Worm (Caenorhabditis elegans): ENCODE data around the gene mrg-1.

DNA sequence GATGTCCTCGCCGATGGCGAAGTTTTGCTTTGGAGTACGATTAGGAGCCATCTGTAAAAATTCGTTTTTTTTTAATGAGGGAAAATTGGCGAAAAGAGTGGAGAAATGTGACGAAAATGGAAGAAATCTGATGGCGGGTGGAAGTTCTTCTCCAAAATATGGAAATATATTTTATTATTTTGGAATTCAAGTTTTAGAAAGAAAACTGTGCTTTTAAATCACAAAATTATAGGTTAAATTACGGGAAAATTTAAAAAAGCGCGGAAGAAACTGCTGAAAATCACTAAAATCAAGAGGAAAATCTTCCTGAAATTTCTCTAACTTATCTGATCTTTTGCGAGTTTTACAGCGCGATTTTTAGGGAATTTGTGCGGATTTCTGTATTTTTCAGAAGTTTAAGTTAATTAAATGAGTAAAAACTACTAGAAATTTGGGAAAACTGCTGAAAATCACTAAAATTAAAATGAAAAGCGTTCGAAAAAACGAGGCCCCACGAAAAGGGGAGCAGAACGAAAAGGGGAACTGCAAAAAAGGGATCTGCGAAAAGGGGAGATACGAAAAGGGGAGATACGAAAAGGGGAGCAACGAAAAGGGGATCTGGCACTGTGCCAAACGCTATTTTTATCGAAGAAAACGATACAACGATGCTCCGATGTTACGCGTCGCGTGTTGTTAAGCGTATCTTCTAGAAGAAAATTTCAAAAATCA lies 3.2 kb upstream of the mrg-1 start, which contains the start of the genes cec-7 and enu-3.5:
- TF ChIP-seq nhr-11 (tag; optimal IDR thresholded peaks at IDR 0.05), result no peak
- no peak for TF ChIP-seq nhr-48 (tag; optimal IDR thresholded peaks at IDR 0.05)
